Fruit fly (Drosophila melanogaster) whole organism, embryonic: Measurements from ENCODE around the gene CG14331.

Experiments
- Bdp1 ChIP-seq: fragments of 200-800 bp; sonication (Bioruptor generic); optimal IDR thresholded peaks from 3 replicates; lab custom pipeline; 2016; ENCODE audit warnings: missing biosample characterization, missing genetic modification characterization
- C15 ChIP-seq: fragments of 200-800 bp; sonication (Bioruptor generic); IDR thresholded peaks from 3 replicates; pipeline ENCODE4 v1.3.6; 2022; ENCODE audit warnings: missing biosample characterization, missing genetic modification characterization
- CG11504 ChIP-seq: fragments of 200-800 bp; sonication (Bioruptor generic); optimal IDR thresholded peaks from 3 replicates; lab custom pipeline; 2019; ENCODE audit warnings: missing biosample characterization, mild to moderate bottlenecking, missing genetic modification characterization, moderate library complexity
- CG12104 ChIP-seq: fragments of 200-800 bp; sonication (Bioruptor generic); optimal IDR thresholded peaks from 3 replicates; lab custom pipeline; 2016; ENCODE audit warnings: missing biosample characterization, missing genetic modification characterization
- CG13123 ChIP-seq: fragments of 200-800 bp; sonication (Bioruptor generic); optimal IDR thresholded peaks from 2 replicates; lab custom pipeline; 2016; ENCODE audit warnings: missing biosample characterization, missing genetic modification characterization
- CG14860 ChIP-seq: fragments of 200-800 bp; sonication (Bioruptor generic); IDR thresholded peaks from 3 replicates; pipeline ENCODE4 v1.3.6; 2022; ENCODE audit warnings: missing biosample characterization, missing genetic modification characterization; ENCODE audit not compliant: partially characterized antibody
- CG14965 ChIP-seq: fragments of 200-800 bp; sonication (Bioruptor generic); optimal IDR thresholded peaks from 2 replicates; lab custom pipeline; 2016; ENCODE audit warnings: missing biosample characterization, missing genetic modification characterization, borderline replicate concordance
- CG15011 ChIP-seq: fragments of 200-800 bp; sonication (Bioruptor generic); optimal IDR thresholded peaks from 3 replicates; lab custom pipeline; 2018; ENCODE audit warnings: missing biosample characterization, mild to moderate bottlenecking, missing genetic modification characterization
- CG15073 ChIP-seq: fragments of 200-800 bp; sonication (Bioruptor generic); optimal IDR thresholded peaks from 2 replicates; lab custom pipeline; 2016; ENCODE audit warnings: missing biosample characterization, missing genetic modification characterization
- CG17359 ChIP-seq: fragments of 200-800 bp; sonication (Bioruptor generic); optimal IDR thresholded peaks from 3 replicates; lab custom pipeline; 2018; ENCODE audit warnings: missing biosample characterization, mild to moderate bottlenecking, missing genetic modification characterization, moderate library complexity
- CG18476 ChIP-seq: fragments of 200-800 bp; sonication (Bioruptor generic); optimal IDR thresholded peaks from 2 replicates; lab custom pipeline; 2016; ENCODE audit warnings: missing biosample characterization, mild to moderate bottlenecking, missing genetic modification characterization
- CG2116 ChIP-seq: fragments of 200-800 bp; sonication (Bioruptor generic); optimal IDR thresholded peaks from 3 replicates; lab custom pipeline; 2018; ENCODE audit warnings: missing biosample characterization, mild to moderate bottlenecking, missing genetic modification characterization
- CG31388 ChIP-seq: fragments of 200-800 bp; sonication (Bioruptor generic); optimal IDR thresholded peaks from 2 replicates; lab custom pipeline; 2016; ENCODE audit warnings: missing biosample characterization, missing genetic modification characterization
- CG3407 ChIP-seq: fragments of 200-800 bp; sonication (Bioruptor generic); optimal IDR thresholded peaks from 2 replicates; lab custom pipeline; 2018; ENCODE audit warnings: missing biosample characterization, mild to moderate bottlenecking, missing genetic modification characterization
- CG6654 ChIP-seq: fragments of 200-800 bp; sonication (Bioruptor generic); optimal IDR thresholded peaks from 2 replicates; lab custom pipeline; 2017; ENCODE audit warnings: missing biosample characterization, mild to moderate bottlenecking, missing genetic modification characterization
- CG6854 ChIP-seq: fragments of 200-800 bp; sonication (Bioruptor generic); optimal IDR thresholded peaks from 3 replicates; lab custom pipeline; 2017; ENCODE audit warnings: missing biosample characterization, mild to moderate bottlenecking, missing genetic modification characterization
- CG8290 ChIP-seq, 3 experiments: fragments of 200-800 bp; sonication (Bioruptor generic); optimal IDR thresholded peaks; 2 replicates each; lab custom pipeline; 2016 to 2019; ENCODE audit warnings: missing biosample characterization in 3 of 3, missing genetic modification characterization in 3 of 3, mild to moderate bottlenecking in 2 of 3, moderate library complexity in 1 of 3
- CG8765 ChIP-seq: fragments of 200-800 bp; sonication (Bioruptor generic); IDR thresholded peaks from 2 replicates; pipeline ENCODE4 v1.3.6; 2022; ENCODE audit warnings: missing biosample characterization, missing genetic modification characterization
- CG8924 ChIP-seq: fragments of 200-800 bp; optimal IDR thresholded peaks from 3 replicates; lab custom pipeline; 2019; ENCODE audit warnings: missing biosample characterization, mild to moderate bottlenecking, missing genetic modification characterization, moderate library complexity
- CG9876 ChIP-seq: fragments of 200-800 bp; sonication (Bioruptor generic); optimal IDR thresholded peaks from 2 replicates; lab custom pipeline; 2016; ENCODE audit warnings: missing biosample characterization, missing genetic modification characterization
- Dip2 ChIP-seq: fragments of 200-800 bp; sonication (Bioruptor generic); IDR thresholded peaks from 2 replicates; pipeline ENCODE4 v1.3.6; 2022; ENCODE audit warnings: missing biosample characterization, missing genetic modification characterization
- Dll ChIP-seq: fragments of 200-800 bp; sonication (Bioruptor generic); IDR thresholded peaks from 4 replicates; pipeline ENCODE4 v1.3.6; 2022; ENCODE audit warnings: missing biosample characterization, missing genetic modification characterization; ENCODE audit not compliant: partially characterized antibody
- Fer1 ChIP-seq: fragments of 200-800 bp; sonication (Bioruptor generic); optimal IDR thresholded peaks from 2 replicates; lab custom pipeline; 2017; ENCODE audit warnings: missing biosample characterization, mild to moderate bottlenecking, missing genetic modification characterization
- Gug ChIP-seq: fragments of 200-800 bp; sonication (Bioruptor generic); IDR thresholded peaks from 4 replicates; pipeline ENCODE4 v1.3.6; 2022; ENCODE audit warnings: missing biosample characterization, missing genetic modification characterization
- H2.0 ChIP-seq: fragments of 200-800 bp; sonication (Bioruptor generic); IDR thresholded peaks from 2 replicates; pipeline ENCODE4 v1.3.6; 2022; ENCODE audit warnings: missing biosample characterization, missing genetic modification characterization
- Hey ChIP-seq: fragments of 200-800 bp; sonication (Bioruptor generic); optimal IDR thresholded peaks from 3 replicates; lab custom pipeline; 2018; ENCODE audit warnings: missing biosample characterization, mild to moderate bottlenecking, missing genetic modification characterization
- Hmr ChIP-seq: fragments of 200-800 bp; sonication (Bioruptor generic); optimal IDR thresholded peaks from 3 replicates; lab custom pipeline; 2017; ENCODE audit warnings: mild to moderate bottlenecking, missing biosample characterization, missing genetic modification reagents, missing genetic modification characterization
- Lhr ChIP-seq: fragments of 200-800 bp; sonication (Bioruptor generic); optimal IDR thresholded peaks from 3 replicates; lab custom pipeline; 2017; ENCODE audit warnings: mild to moderate bottlenecking, missing biosample characterization, missing genetic modification reagents, missing genetic modification characterization
- Mad ChIP-seq: fragments of 200-800 bp; sonication (Bioruptor generic); optimal IDR thresholded peaks from 2 replicates; lab custom pipeline; 2016; ENCODE audit warnings: missing biosample characterization, missing genetic modification characterization
- Ptx1 ChIP-seq: fragments of 200-800 bp; sonication (Bioruptor generic); IDR thresholded peaks from 2 replicates; pipeline ENCODE4 v1.3.6; 2022; ENCODE audit warnings: missing biosample characterization, missing genetic modification characterization
- TFAM ChIP-seq: fragments of 200-800 bp; sonication (Bioruptor generic); optimal IDR thresholded peaks from 2 replicates; lab custom pipeline; 2017; ENCODE audit warnings: missing biosample characterization, missing genetic modification characterization, inconsistent platforms
- Vsx1 ChIP-seq: fragments of 200-800 bp; sonication (Bioruptor generic); optimal IDR thresholded peaks from 2 replicates; lab custom pipeline; 2017; ENCODE audit warnings: missing biosample characterization, mild to moderate bottlenecking, missing genetic modification characterization, missing genetic modification reagents
- abd-A ChIP-seq: fragments of 200-800 bp; sonication (Bioruptor generic); optimal IDR thresholded peaks from 3 replicates; lab custom pipeline; 2019; ENCODE audit warnings: missing biosample characterization, mild to moderate bottlenecking, missing genetic modification characterization, moderate library complexity
- ap ChIP-seq: fragments of 200-800 bp; sonication (Bioruptor generic); IDR thresholded peaks from 2 replicates; pipeline ENCODE4 v1.3.6; 2022; ENCODE audit warnings: missing biosample characterization, missing genetic modification characterization
- ci ChIP-seq: fragments of 200-800 bp; sonication (Bioruptor generic); IDR thresholded peaks from 3 replicates; pipeline ENCODE4 v1.3.6; 2022; ENCODE audit warnings: missing biosample characterization, missing genetic modification characterization
- crol ChIP-seq: fragments of 200-800 bp; sonication (Bioruptor generic); IDR thresholded peaks from 2 replicates; pipeline ENCODE4 v1.3.6; 2022; ENCODE audit warnings: missing biosample characterization, missing genetic modification characterization
- exex ChIP-seq: fragments of 200-800 bp; sonication (Bioruptor generic); optimal IDR thresholded peaks from 4 replicates; lab custom pipeline; 2018; ENCODE audit warnings: missing biosample characterization, mild to moderate bottlenecking, missing genetic modification characterization, moderate library complexity
- fd64A ChIP-seq: fragments of 200-800 bp; sonication (Bioruptor generic); optimal IDR thresholded peaks from 3 replicates; lab custom pipeline; 2018; ENCODE audit warnings: missing biosample characterization, mild to moderate bottlenecking, missing genetic modification characterization
- gcm2 ChIP-seq: fragments of 200-800 bp; sonication (Bioruptor generic); optimal IDR thresholded peaks from 2 replicates; lab custom pipeline; 2016; ENCODE audit warnings: missing biosample characterization, missing genetic modification characterization
- insv ChIP-seq, 2 experiments: fragments of 200-800 bp; sonication (Bioruptor generic); optimal IDR thresholded peaks; 3 replicates each; lab custom pipeline; 2016 to 2018; ENCODE audit warnings: missing biosample characterization in 2 of 2, missing genetic modification characterization in 2 of 2
- inv ChIP-seq: fragments of 200-800 bp; sonication (Bioruptor generic); IDR thresholded peaks from 2 replicates; pipeline ENCODE4 v1.3.6; 2022; ENCODE audit warnings: missing biosample characterization, missing genetic modification characterization; ENCODE audit not compliant: partially characterized antibody
- nom ChIP-seq: fragments of 200-800 bp; sonication (Bioruptor generic); optimal IDR thresholded peaks from 2 replicates; lab custom pipeline; 2017; ENCODE audit warnings: missing biosample characterization, missing genetic modification characterization, mild to moderate bottlenecking, moderate library complexity, missing genetic modification reagents
- pzg ChIP-seq: fragments of 200-800 bp; sonication (Bioruptor generic); optimal IDR thresholded peaks from 3 replicates; lab custom pipeline; 2018; ENCODE audit warnings: missing biosample characterization, mild to moderate bottlenecking, missing genetic modification characterization, moderate library complexity
- scrt ChIP-seq: fragments of 200-800 bp; sonication (Bioruptor generic); optimal IDR thresholded peaks from 2 replicates; lab custom pipeline; 2018; ENCODE audit warnings: missing biosample characterization, mild to moderate bottlenecking, missing genetic modification characterization, moderate library complexity
- sens ChIP-seq: fragments of 200-800 bp; sonication (Bioruptor generic); peaks from one replicate; lab custom pipeline; 2016; ENCODE audit warnings: missing biosample characterization, missing genetic modification characterization
- sim ChIP-seq: fragments of 200-800 bp; sonication (Bioruptor generic); IDR thresholded peaks from 2 replicates; pipeline ENCODE4 v1.3.6; 2022; ENCODE audit warnings: missing biosample characterization, missing genetic modification characterization
- tin ChIP-seq: fragments of 200-800 bp; sonication (Bioruptor generic); optimal IDR thresholded peaks from 3 replicates; lab custom pipeline; 2016; ENCODE audit warnings: missing biosample characterization, missing genetic modification characterization
- trh ChIP-seq: fragments of 200-800 bp; sonication (Bioruptor generic); optimal IDR thresholded peaks from 2 replicates; lab custom pipeline; 2016; ENCODE audit warnings: missing biosample characterization, missing genetic modification characterization
- twi ChIP-seq: fragments of 200-800 bp; optimal IDR thresholded peaks from 2 replicates; lab custom pipeline; 2019; ENCODE audit warnings: missing biosample characterization, mild to moderate bottlenecking, missing genetic modification characterization, moderate library complexity

The CG14331 gene

DNA sequence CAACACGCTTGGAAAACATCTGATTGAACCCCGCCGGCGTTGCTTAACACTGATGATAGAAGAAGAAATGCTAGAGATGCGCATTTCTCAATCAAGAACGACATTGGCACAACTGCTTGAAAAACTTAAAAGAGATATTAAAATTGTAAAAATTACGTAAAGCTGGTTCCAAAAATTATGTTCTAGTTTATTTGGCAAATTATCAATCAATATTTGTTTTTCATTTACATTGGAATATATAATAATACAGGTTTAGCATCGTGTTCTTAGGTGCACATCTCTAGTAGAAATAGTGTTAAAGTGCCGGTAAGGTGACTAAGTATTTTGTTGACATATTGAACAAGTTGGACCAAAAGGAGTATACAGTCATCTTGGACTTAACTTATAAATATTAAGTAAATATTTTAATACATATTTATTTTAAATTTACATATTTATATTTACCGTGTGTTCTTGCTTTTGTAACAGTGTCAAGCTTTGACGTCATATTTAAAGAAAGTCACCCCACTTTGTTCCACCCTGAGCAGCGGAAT lies 49.1 kb downstream of the CG14331 start, which contains the start of the genes Brf and sds22 (continued):
- TF ChIP-seq insv (GFP tag; optimal IDR thresholded peaks at IDR 0.05; lab: Kevin White, UChicago) = peak in 1 of 2 experiments; percentile 78
- TF ChIP-seq CG15011 (GFP tag; lab: Kevin White, UChicago) = peak; percentile 83
- TF ChIP-seq CG17359 (tag; lab: Kevin White, UChicago) = peak; percentile 92
- TF ChIP-seq CG6654 (GFP tag; lab: Kevin White, UChicago) = peak; percentile 81
- peak; percentile 96 for TF ChIP-seq Ptx1 (GFP tag; lab: Robert Waterston, UW)
- peak; percentile 96 for TF ChIP-seq CG8290 (GFP tag; optimal IDR thresholded peaks at IDR 0.05; lab: Kevin White, UChicago)
- TF ChIP-seq CG8290 (tag; optimal IDR thresholded peaks at IDR 0.05; lab: Kevin White, UChicago) = peak; percentile 71 to 88
- no peak; the same call in 1 of the 2 replicates for TF ChIP-seq crol (GFP tag; lab: Robert Waterston, UW)
- TF ChIP-seq CG9876 (GFP tag; lab: Kevin White, UChicago) = peak; percentile 87
- TF ChIP-seq CG14860 (GFP tag; lab: Robert Waterston, UW) = peak; percentile 74; the same call in 2 of the 3 replicates
- TF ChIP-seq Lhr (GFP tag; lab: Kevin White, UChicago) = peak; percentile 84
- TF ChIP-seq CG3407 = peak; percentile 85
- TF ChIP-seq exex (tag; lab: Kevin White, UChicago) = peak; percentile 84
- TF ChIP-seq Mad (GFP tag; lab: Kevin White, UChicago) = peak; percentile 93
- peak; percentile 77 for TF ChIP-seq CG15073
- TF ChIP-seq abd-A (tag; lab: Kevin White, UChicago) = no peak
- peak; percentile 93 for TF ChIP-seq trh (GFP tag; lab: Kevin White, UChicago)
- TF ChIP-seq CG6854 (GFP tag; lab: Kevin White, UChicago) = peak; percentile 67
- peak; percentile 84 for TF ChIP-seq H2.0 (GFP tag; lab: Robert Waterston, UW)
- TF ChIP-seq sens (GFP tag; lab: Kevin White, UChicago) = peak; percentile 99
- peak; percentile 89 for TF ChIP-seq CG2116 (GFP tag; lab: Kevin White, UChicago)
- peak; percentile 94 for TF ChIP-seq twi (tag; lab: Kevin White, UChicago)
- peak; percentile 94 for TF ChIP-seq CG18476
- TF ChIP-seq TFAM (GFP tag; lab: Kevin White, UChicago) = peak; percentile 67
- TF ChIP-seq inv (GFP tag; lab: Robert Waterston, UW) = peak; percentile 68; the same call in 1 of the 2 replicates
- peak; percentile 94 for TF ChIP-seq CG13123 (GFP tag; lab: Kevin White, UChicago)
- peak; percentile 93 for TF ChIP-seq Fer1 (GFP tag; lab: Kevin White, UChicago)
- TF ChIP-seq Hey = peak; percentile 76
- peak; percentile 63 for TF ChIP-seq fd64A
- peak; percentile 98 for TF ChIP-seq tin (GFP tag; lab: Kevin White, UChicago)
- peak; percentile 83 for TF ChIP-seq nom (GFP tag; lab: Kevin White, UChicago)
- peak; percentile 90 for TF ChIP-seq Bdp1 (GFP tag; lab: Kevin White, UChicago)
- TF ChIP-seq CG11504 (tag; lab: Kevin White, UChicago) = peak; percentile 94
- peak; percentile 96 for TF ChIP-seq CG8924
- TF ChIP-seq gcm2 (GFP tag; lab: Kevin White, UChicago) = peak; percentile 87
- peak; percentile 73 for TF ChIP-seq ap (GFP tag; lab: Robert Waterston, UW)
- peak; percentile 46; the same call in 1 of the 2 replicates for TF ChIP-seq Dip2 (GFP tag; lab: Robert Waterston, UW)
- peak; percentile 95 for TF ChIP-seq CG31388 (GFP tag; lab: Kevin White, UChicago)
- TF ChIP-seq ci (GFP tag; lab: Robert Waterston, UW) = peak; percentile 88
- TF ChIP-seq CG8765 (GFP tag; lab: Robert Waterston, UW) = peak; percentile 92
- TF ChIP-seq Dll (GFP tag; lab: Robert Waterston, UW) = peak; percentile 89
- TF ChIP-seq pzg (GFP tag; lab: Kevin White, UChicago) = peak; percentile 66
- peak; percentile 80 for TF ChIP-seq Vsx1
- TF ChIP-seq scrt (GFP tag; lab: Kevin White, UChicago) = peak; percentile 91
- peak; percentile 94 for TF ChIP-seq Hmr
- TF ChIP-seq C15 (GFP tag; lab: Robert Waterston, UW) = peak; percentile 87; the same call in 2 of the 3 replicates
- peak; percentile 73 for TF ChIP-seq sim
- peak; percentile 48 for TF ChIP-seq CG14965 (GFP tag; lab: Kevin White, UChicago)
- peak; percentile 92 for TF ChIP-seq Gug (GFP tag; lab: Robert Waterston, UW)
- TF ChIP-seq CG12104 = peak; percentile 94
